Worm (Caenorhabditis elegans) whole organism, mixed stage, embryonic: ENCODE data around the gene C04C11.25.

Experiments used
- M03D4.4 ChIP-seq: sonication (generic microtip); optimal IDR thresholded peaks from 2 replicates; lab custom pipeline; 2017; ENCODE audit warnings: mild to moderate bottlenecking, missing genetic modification characterization, missing compliant biosample characterization
- blmp-1 ChIP-seq: fragments of 150-350 bp; optimal IDR thresholded peaks from 2 replicates; lab custom pipeline; 2014; ENCODE audit warnings: missing biosample characterization, missing genetic modification characterization
- ceh-83 ChIP-seq: fragments of 200-800 bp; sonication (Bioruptor generic); optimal IDR thresholded peaks from 2 replicates; lab custom pipeline; 2018; ENCODE audit warnings: mild to moderate bottlenecking, missing genetic modification characterization, missing compliant biosample characterization
- elt-3 ChIP-seq: fragments of 150-350 bp; optimal IDR thresholded peaks from 2 replicates; lab custom pipeline; 2014; ENCODE audit warnings: missing biosample characterization, missing genetic modification characterization
- flh-1 ChIP-seq: fragments of 200-800 bp; sonication (Bioruptor generic); optimal IDR thresholded peaks from 2 replicates; lab custom pipeline; 2018; ENCODE audit warnings: mild to moderate bottlenecking, missing genetic modification characterization, moderate library complexity, missing compliant biosample characterization
- ham-2 ChIP-seq: fragments of 200-800 bp; sonication (Bioruptor generic); optimal IDR thresholded peaks from 2 replicates; lab custom pipeline; 2018; ENCODE audit warnings: mild to moderate bottlenecking, missing genetic modification characterization, missing compliant biosample characterization
- lin-13 ChIP-seq: fragments of 150-350 bp; optimal IDR thresholded peaks from 2 replicates; lab custom pipeline; 2014; ENCODE audit warnings: missing biosample characterization, missing genetic modification characterization
- nhr-12 ChIP-seq: fragments of 150-350 bp; optimal IDR thresholded peaks from 2 replicates; lab custom pipeline; 2014; ENCODE audit warnings: missing biosample characterization, missing genetic modification characterization
- nhr-237 ChIP-seq: fragments of 150-350 bp; optimal IDR thresholded peaks from 2 replicates; lab custom pipeline; 2014; ENCODE audit warnings: missing biosample characterization, missing genetic modification characterization
- nhr-28 ChIP-seq: fragments of 150-350 bp; optimal IDR thresholded peaks from 2 replicates; lab custom pipeline; 2014; ENCODE audit warnings: missing biosample characterization, missing genetic modification characterization
- nhr-76 ChIP-seq: sonication (generic microtip); optimal IDR thresholded peaks from 2 replicates; lab custom pipeline; 2017; ENCODE audit warnings: missing biosample characterization, missing genetic modification characterization
- pha-4 ChIP-seq: fragments of 150-350 bp; optimal IDR thresholded peaks from 2 replicates; lab custom pipeline; 2018; ENCODE audit warnings: missing biosample characterization, missing genetic modification reagents, missing genetic modification characterization
- snpc-4 ChIP-seq: fragments of 150-350 bp; optimal IDR thresholded peaks from 2 replicates; lab custom pipeline; 2014; ENCODE audit warnings: missing biosample characterization, missing genetic modification characterization
- unc-62 ChIP-seq: fragments of 150-350 bp; optimal IDR thresholded peaks from 2 replicates; lab custom pipeline; 2014; ENCODE audit warnings: missing biosample characterization, missing genetic modification reagents, missing genetic modification characterization

DNA sequence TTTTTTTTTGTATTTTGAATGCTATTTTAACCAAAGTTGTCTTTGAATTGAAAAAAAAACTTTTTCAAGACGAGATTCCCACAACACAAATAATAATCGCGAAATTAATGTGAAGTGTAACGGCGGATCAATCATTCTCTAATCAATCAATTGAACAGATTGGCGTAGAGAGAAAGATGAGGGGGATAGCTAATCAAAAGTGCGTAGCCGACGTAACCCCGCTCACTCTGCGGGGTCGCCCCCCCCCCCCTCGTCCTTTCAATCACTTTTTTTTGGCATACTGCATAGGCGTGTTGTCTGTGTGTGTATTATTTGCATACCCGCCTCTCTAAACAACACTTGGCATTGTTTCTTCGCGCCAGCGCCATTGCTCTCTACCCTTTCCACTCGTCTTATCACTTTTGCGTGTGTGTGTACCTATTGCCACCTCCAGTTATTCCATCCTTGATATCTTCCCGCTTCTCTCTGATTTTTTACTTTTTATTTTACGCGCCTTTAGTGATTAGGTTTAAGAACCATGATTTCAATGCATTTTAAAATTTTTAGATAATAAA is 9.2 kb upstream of the C04C11.25 start:
- no peak for TF ChIP-seq ceh-83 (GFP tag; lab: Kevin White, UChicago)
- TF ChIP-seq flh-1 (GFP tag; lab: Kevin White, UChicago) = no peak
- no peak for TF ChIP-seq elt-3
- peak; percentile 35 for TF ChIP-seq unc-62 (GFP tag; lab: Kevin White, UChicago)
- peak; percentile 29 for TF ChIP-seq ham-2 (GFP tag; lab: Kevin White, UChicago)
- TF ChIP-seq nhr-237 (tag; lab: Kevin White, UChicago) = no peak
- TF ChIP-seq blmp-1 (tag; lab: Kevin White, UChicago) = no peak
- TF ChIP-seq pha-4 (tag; lab: Kevin White, UChicago) = no peak
- no peak for TF ChIP-seq snpc-4 (tag; lab: Kevin White, UChicago)
- TF ChIP-seq nhr-12 (tag; lab: Kevin White, UChicago) = no peak
- TF ChIP-seq nhr-76 (tag; lab: Kevin White, UChicago) = no peak
- no peak for TF ChIP-seq lin-13 (tag; lab: Kevin White, UChicago)
- peak; percentile 15 for TF ChIP-seq M03D4.4
- no peak for TF ChIP-seq nhr-28 (tag; lab: Kevin White, UChicago)
